Fruit fly (Drosophila melanogaster) whole organism, embryonic: ENCODE measurements around the gene CG32459.
A peak's percentile ranks its signal among the peaks of the same experiment; 100 is the strongest.

Experiments used
- Ada2b ChIP-seq: fragments of 200-800 bp; sonication (Bioruptor generic); IDR thresholded peaks from 2 replicates; pipeline ENCODE4 v1.3.6; 2022; ENCODE audit warnings: missing biosample characterization, missing genetic modification characterization
- Adf1 ChIP-seq: fragments of 200-800 bp; sonication (Bioruptor generic); IDR thresholded peaks from 2 replicates; pipeline ENCODE4 v1.3.6; 2022; ENCODE audit warnings: missing biosample characterization, missing genetic modification characterization
- Atf3 ChIP-seq: fragments of 200-800 bp; sonication (Bioruptor generic); optimal IDR thresholded peaks from 3 replicates; lab custom pipeline; 2016; ENCODE audit warnings: missing biosample characterization, missing genetic modification characterization
- CG10147 ChIP-seq: fragments of 200-800 bp; sonication (Bioruptor generic); optimal IDR thresholded peaks from 2 replicates; lab custom pipeline; 2019; ENCODE audit warnings: missing biosample characterization, mild to moderate bottlenecking, missing genetic modification characterization, moderate library complexity
- CG10543 ChIP-seq: fragments of 200-800 bp; sonication (Bioruptor generic); optimal IDR thresholded peaks from 3 replicates; lab custom pipeline; 2017; ENCODE audit warnings: missing biosample characterization, mild to moderate bottlenecking, missing genetic modification characterization, moderate library complexity
- CG11456 ChIP-seq: fragments of 200-800 bp; sonication (Bioruptor generic); IDR thresholded peaks from 3 replicates; pipeline ENCODE4 v1.3.6; 2022; ENCODE audit warnings: missing biosample characterization, missing genetic modification characterization
- CG12659 ChIP-seq: fragments of 200-800 bp; sonication (Bioruptor generic); optimal IDR thresholded peaks from 3 replicates; lab custom pipeline; 2017; ENCODE audit warnings: mild to moderate bottlenecking, missing biosample characterization, missing genetic modification reagents, missing genetic modification characterization
- CG12769 ChIP-seq: fragments of 200-800 bp; sonication (Bioruptor generic); optimal IDR thresholded peaks from 2 replicates; lab custom pipeline; 2019; ENCODE audit warnings: missing biosample characterization, mild to moderate bottlenecking, missing genetic modification characterization, moderate library complexity
- CG13894 ChIP-seq: fragments of 200-800 bp; sonication (Bioruptor generic); optimal IDR thresholded peaks from 3 replicates; lab custom pipeline; 2018; ENCODE audit warnings: missing biosample characterization, mild to moderate bottlenecking, missing genetic modification characterization, moderate library complexity
- CG14860 ChIP-seq: fragments of 200-800 bp; sonication (Bioruptor generic); IDR thresholded peaks from 3 replicates; pipeline ENCODE4 v1.3.6; 2022; ENCODE audit warnings: missing biosample characterization, missing genetic modification characterization; ENCODE audit not compliant: partially characterized antibody
- CG1603 ChIP-seq: fragments of 200-800 bp; sonication (Bioruptor generic); optimal IDR thresholded peaks from 2 replicates; lab custom pipeline; 2019; ENCODE audit warnings: missing biosample characterization, mild to moderate bottlenecking, missing genetic modification characterization, moderate library complexity
- CG17829 ChIP-seq: fragments of 200-800 bp; optimal IDR thresholded peaks from 2 replicates; lab custom pipeline; 2019; ENCODE audit warnings: missing biosample characterization, mild to moderate bottlenecking, missing genetic modification characterization, moderate library complexity
- CG18599 ChIP-seq: fragments of 200-800 bp; sonication (Bioruptor generic); optimal IDR thresholded peaks from 3 replicates; lab custom pipeline; 2017; ENCODE audit warnings: missing biosample characterization, missing genetic modification characterization, mild to moderate bottlenecking, moderate library complexity, missing genetic modification reagents
- CG30403 ChIP-seq: fragments of 200-800 bp; sonication (Bioruptor generic); optimal IDR thresholded peaks from 3 replicates; lab custom pipeline; 2016; ENCODE audit warnings: missing biosample characterization, missing genetic modification characterization
- CG34224 ChIP-seq: fragments of 200-800 bp; sonication (Bioruptor generic); IDR thresholded peaks from 3 replicates; pipeline ENCODE4 v1.3.6; 2022; ENCODE audit warnings: missing biosample characterization, missing genetic modification characterization; ENCODE audit not compliant: partially characterized antibody
- CG34376 ChIP-seq: fragments of 200-800 bp; sonication (Bioruptor generic); optimal IDR thresholded peaks from 2 replicates; lab custom pipeline; 2018; ENCODE audit warnings: missing biosample characterization, mild to moderate bottlenecking, missing genetic modification characterization
- CG4820 ChIP-seq: fragments of 200-800 bp; sonication (Bioruptor generic); optimal IDR thresholded peaks from 3 replicates; lab custom pipeline; 2016; ENCODE audit warnings: missing biosample characterization, missing genetic modification characterization
- CG6791 ChIP-seq: fragments of 200-800 bp; sonication (Bioruptor generic); IDR thresholded peaks from 3 replicates; pipeline ENCODE4 v1.3.6; 2022; ENCODE audit warnings: missing biosample characterization, missing genetic modification characterization; ENCODE audit not compliant: partially characterized antibody
- CG8944 ChIP-seq: fragments of 200-800 bp; sonication (Bioruptor generic); optimal IDR thresholded peaks from 3 replicates; lab custom pipeline; 2016; ENCODE audit warnings: missing biosample characterization, missing genetic modification characterization
- Deaf1 ChIP-seq: fragments of 200-800 bp; optimal IDR thresholded peaks from 3 replicates; lab custom pipeline; 2019; ENCODE audit warnings: missing biosample characterization, mild to moderate bottlenecking, missing genetic modification characterization, moderate library complexity
- Drgx ChIP-seq: fragments of 200-800 bp; sonication (Bioruptor generic); IDR thresholded peaks from 2 replicates; pipeline ENCODE4 v1.3.6; 2022; ENCODE audit warnings: missing biosample characterization, missing genetic modification characterization
- Fer3 ChIP-seq: fragments of 200-800 bp; sonication (Bioruptor generic); optimal IDR thresholded peaks from 2 replicates; lab custom pipeline; 2018; ENCODE audit warnings: missing biosample characterization, mild to moderate bottlenecking, missing genetic modification characterization, moderate library complexity
- Gsc ChIP-seq: fragments of 200-800 bp; sonication (Bioruptor generic); IDR thresholded peaks from 2 replicates; pipeline ENCODE4 v1.3.6; 2022; ENCODE audit warnings: missing biosample characterization, missing genetic modification characterization
- HmgZ ChIP-seq: fragments of 200-800 bp; sonication (Bioruptor generic); optimal IDR thresholded peaks from 2 replicates; lab custom pipeline; 2018; ENCODE audit warnings: missing biosample characterization, mild to moderate bottlenecking, missing genetic modification characterization
- MBD-R2 ChIP-seq: fragments of 200-800 bp; sonication (Bioruptor generic); IDR thresholded peaks from 2 replicates; pipeline ENCODE4 v1.3.6; 2022; ENCODE audit warnings: missing biosample characterization, missing genetic modification characterization
- Med ChIP-seq: fragments of 200-800 bp; sonication (Bioruptor generic); peaks from one replicate; lab custom pipeline; 2016; ENCODE audit warnings: missing biosample characterization, missing genetic modification characterization, mild to moderate bottlenecking, inconsistent platforms, moderate library complexity
- NFAT ChIP-seq: fragments of 200-800 bp; sonication (Bioruptor generic); IDR thresholded peaks from 2 replicates; pipeline ENCODE4 v1.3.6; 2022; ENCODE audit warnings: missing biosample characterization, missing genetic modification characterization
- Pdp1 ChIP-seq, 2 experiments: fragments of 200-800 bp; sonication (Bioruptor generic); optimal IDR thresholded peaks; 3 replicates each; lab custom pipeline; 2016; ENCODE audit warnings: missing biosample characterization in 2 of 2, missing genetic modification characterization in 2 of 2, mild to moderate bottlenecking in 1 of 2, moderate library complexity in 1 of 2
- Trl ChIP-seq, 3 experiments: fragments of >200 bp in 2 of 3; fragments of 200-800 bp in 1 of 3; sonication (Bioruptor generic) in 1 of 3; optimal IDR thresholded peaks; 2 replicates in 1 of 3; 3 replicates in 2 of 3; lab custom pipeline; 2016 to 2017; ENCODE audit warnings: missing biosample characterization in 1 of 3, missing genetic modification characterization in 1 of 3
- ap ChIP-seq: fragments of 200-800 bp; sonication (Bioruptor generic); IDR thresholded peaks from 2 replicates; pipeline ENCODE4 v1.3.6; 2022; ENCODE audit warnings: missing biosample characterization, missing genetic modification characterization
- ato ChIP-seq: fragments of 200-800 bp; sonication (Bioruptor generic); IDR thresholded peaks from 2 replicates; pipeline ENCODE4 v1.3.6; 2022; ENCODE audit warnings: missing biosample characterization, missing genetic modification characterization; ENCODE audit not compliant: partially characterized antibody
- cg ChIP-seq: fragments of 200-800 bp; sonication (Bioruptor generic); optimal IDR thresholded peaks from 3 replicates; lab custom pipeline; 2019; ENCODE audit warnings: missing biosample characterization, mild to moderate bottlenecking, missing genetic modification characterization, moderate library complexity
- chinmo ChIP-seq: fragments of 200-800 bp; sonication (Bioruptor generic); IDR thresholded peaks from 4 replicates; pipeline ENCODE4 v1.3.6; 2022; ENCODE audit warnings: missing biosample characterization, missing genetic modification characterization; ENCODE audit not compliant: partially characterized antibody
- chm ChIP-seq: fragments of 200-800 bp; sonication (Bioruptor generic); IDR thresholded peaks from 2 replicates; pipeline ENCODE4 v1.3.6; 2022; ENCODE audit warnings: missing biosample characterization, missing genetic modification characterization
- crol ChIP-seq: fragments of 200-800 bp; sonication (Bioruptor generic); IDR thresholded peaks from 2 replicates; pipeline ENCODE4 v1.3.6; 2022; ENCODE audit warnings: missing biosample characterization, missing genetic modification characterization
- cwo ChIP-seq: fragments of 200-800 bp; sonication (Bioruptor generic); optimal IDR thresholded peaks from 3 replicates; lab custom pipeline; 2017; ENCODE audit warnings: missing biosample characterization, missing genetic modification characterization, mild to moderate bottlenecking, moderate library complexity, missing genetic modification reagents
- exex ChIP-seq: fragments of 200-800 bp; sonication (Bioruptor generic); optimal IDR thresholded peaks from 4 replicates; lab custom pipeline; 2018; ENCODE audit warnings: missing biosample characterization, mild to moderate bottlenecking, missing genetic modification characterization, moderate library complexity
- grn ChIP-seq: fragments of 200-800 bp; sonication (Bioruptor generic); optimal IDR thresholded peaks from 3 replicates; lab custom pipeline; 2017; ENCODE audit warnings: missing biosample characterization, missing genetic modification characterization
- hb ChIP-seq: fragments of 200-800 bp; sonication (Bioruptor generic); IDR thresholded peaks from 3 replicates; pipeline ENCODE4 v1.3.6; 2022; ENCODE audit warnings: missing biosample characterization, missing genetic modification characterization; ENCODE audit not compliant: partially characterized antibody
- lab ChIP-seq: fragments of 200-800 bp; sonication (Bioruptor generic); optimal IDR thresholded peaks from 3 replicates; lab custom pipeline; 2017; ENCODE audit warnings: missing biosample characterization, missing genetic modification characterization, mild to moderate bottlenecking, moderate library complexity, missing genetic modification reagents
- mirr ChIP-seq: fragments of 200-800 bp; sonication (Bioruptor generic); optimal IDR thresholded peaks from 3 replicates; lab custom pipeline; 2018; ENCODE audit warnings: missing biosample characterization, mild to moderate bottlenecking, missing genetic modification characterization
- rib ChIP-seq: fragments of 200-800 bp; sonication (Bioruptor generic); IDR thresholded peaks from 2 replicates; pipeline ENCODE4 v1.3.6; 2022; ENCODE audit warnings: missing biosample characterization, missing genetic modification characterization
- ro ChIP-seq: fragments of 200-800 bp; sonication (Bioruptor generic); IDR thresholded peaks from 2 replicates; pipeline ENCODE4 v1.3.6; 2022; ENCODE audit warnings: missing biosample characterization, missing genetic modification characterization
- sna ChIP-seq: fragments of 200-800 bp; sonication (Bioruptor generic); IDR thresholded peaks from 2 replicates; pipeline ENCODE4 v1.3.6; 2022; ENCODE audit warnings: missing biosample characterization, missing genetic modification characterization; ENCODE audit not compliant: partially characterized antibody
- sr ChIP-seq: fragments of 200-800 bp; sonication (Bioruptor generic); IDR thresholded peaks from 3 replicates; pipeline ENCODE4 v1.3.6; 2022; ENCODE audit warnings: missing biosample characterization, missing genetic modification characterization

The CG32459 gene

dm6 chr3L:22837651-22838614 is 17.9 kb downstream of the CG32459 start:
- TF ChIP-seq Trl (optimal IDR thresholded peaks at IDR 0.05; lab: Kevin White, UChicago) (peak; percentile 39 to 76), Trl (GFP tag; optimal IDR thresholded peaks at IDR 0.05; lab: Kevin White, UChicago) (no peak), Drgx (peak; percentile 53; the same call in 1 of the 2 replicates), CG34376 (GFP tag; lab: Kevin White, UChicago) (peak; percentile 57), sr (GFP tag; lab: Robert Waterston, UW) (peak; percentile 10; the same call in 1 of the 3 replicates), CG30403 (GFP tag; lab: Kevin White, UChicago) (no peak), exex (tag; lab: Kevin White, UChicago) (peak; percentile 66), CG12659 (GFP tag; lab: Kevin White, UChicago) (peak; percentile 11), CG8944 (no peak), ro (GFP tag; lab: Robert Waterston, UW) (no peak), ato (GFP tag; lab: Robert Waterston, UW) (0 out of 2 replicates have a peak, but pooled peaks have one; percentile 24), chinmo (GFP tag; lab: Robert Waterston, UW) (peak; percentile 74; the same call in 2 of the 4 replicates), rib (GFP tag; lab: Robert Waterston, UW) (peak; percentile 93), CG14860 (no peak), sna (GFP tag; lab: Robert Waterston, UW) (0 out of 2 replicates have a peak, but pooled peaks have one; percentile 22), CG6791 (GFP tag; lab: Robert Waterston, UW) (0 out of 3 replicates have a peak, but pooled peaks have one; percentile 34), CG11456 (GFP tag; lab: Robert Waterston, UW) (no peak), CG1603 (no peak), CG10147 (peak; percentile 1), cwo (GFP tag; lab: Kevin White, UChicago) (peak; percentile 9), chm (no peak), Deaf1 (tag; lab: Kevin White, UChicago) (peak; percentile 71), mirr (GFP tag; lab: Kevin White, UChicago) (peak; percentile 17), CG4820 (no peak), HmgZ (tag; lab: Kevin White, UChicago) (peak; percentile 49), Adf1 (GFP tag; lab: Robert Waterston, UW) (peak; percentile 76), hb (GFP tag; lab: Robert Waterston, UW) (0 out of 3 replicates have a peak, but pooled peaks have one; percentile 34), NFAT (GFP tag; lab: Robert Waterston, UW) (0 out of 2 replicates have a peak, but pooled peaks have one; percentile 21), cg (GFP tag; lab: Kevin White, UChicago) (peak; percentile 42), CG34224 (GFP tag; lab: Robert Waterston, UW) (0 out of 3 replicates have a peak, but pooled peaks have one; percentile 31), Fer3 (tag; lab: Kevin White, UChicago) (no peak), Med (GFP tag; lab: Kevin White, UChicago) (peak; percentile 49), grn (GFP tag; lab: Kevin White, UChicago) (peak; percentile 30), CG18599 (GFP tag; lab: Kevin White, UChicago) (peak; percentile 29), Ada2b (0 out of 2 replicates have a peak, but pooled peaks have one; percentile 17), CG13894 (tag; lab: Kevin White, UChicago) (peak; percentile 77), lab (GFP tag; lab: Kevin White, UChicago) (peak; percentile 47), CG17829 (tag; lab: Kevin White, UChicago) (no peak), MBD-R2 (GFP tag; lab: Robert Waterston, UW) (peak; percentile 12; the same call in 1 of the 2 replicates), CG12769 (tag; lab: Kevin White, UChicago) (peak; percentile 48), CG10543 (GFP tag; lab: Kevin White, UChicago) (peak; percentile 76), ap (GFP tag; lab: Robert Waterston, UW) (no peak), Atf3 (GFP tag; lab: Kevin White, UChicago) (no peak), Gsc (GFP tag; lab: Robert Waterston, UW) (no peak), crol (GFP tag; lab: Robert Waterston, UW) (peak; percentile 72), Pdp1 (GFP tag; optimal IDR thresholded peaks at IDR 0.05; lab: Kevin White, UChicago) (peak in 1 of 2 experiments; percentile 24)
